Worm (Caenorhabditis elegans) whole organism, dauer: ENCODE measurements around the gene cdka-1.

Experiments used
- unc-62 ChIP-seq: sonication (generic microtip); optimal IDR thresholded peaks from 2 replicates; lab custom pipeline; 2017; ENCODE audit warnings: missing biosample characterization, missing genetic modification reagents, missing genetic modification characterization

Gene cdka-1

DNA sequence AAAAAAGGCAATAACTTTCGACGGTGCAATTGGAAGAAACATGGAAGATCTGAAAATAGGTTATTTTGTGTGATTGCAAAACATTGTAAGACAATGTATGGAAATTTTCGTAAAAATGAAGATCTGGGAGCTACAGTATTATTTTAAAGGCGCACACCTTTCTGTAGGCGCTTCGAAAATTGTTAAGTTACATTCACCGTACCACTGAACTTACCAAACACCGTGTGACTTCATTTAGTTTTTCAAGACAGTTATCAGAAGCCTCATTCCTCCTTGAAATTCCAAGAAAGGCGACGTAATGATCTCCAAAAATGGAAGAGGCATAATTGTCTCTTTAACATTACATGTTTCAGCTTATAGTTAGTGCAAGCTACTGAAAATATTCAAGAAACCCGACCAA, 4.7 kb upstream of the cdka-1 start:
- no peak for TF ChIP-seq unc-62 (GFP tag; lab: Kevin White, UChicago)

- TF ChIP-seq unc-62 (GFP tag; lab: Kevin White, UChicago), result no peak
Observed at ce11 chrIII:4655402-4655801, 3.2 kb upstream of the cdka-1 start, which contains the start of gene T23F11.2. Gene T23F11.2 (minus strand): TSS chrIII:4655502.

DNA sequence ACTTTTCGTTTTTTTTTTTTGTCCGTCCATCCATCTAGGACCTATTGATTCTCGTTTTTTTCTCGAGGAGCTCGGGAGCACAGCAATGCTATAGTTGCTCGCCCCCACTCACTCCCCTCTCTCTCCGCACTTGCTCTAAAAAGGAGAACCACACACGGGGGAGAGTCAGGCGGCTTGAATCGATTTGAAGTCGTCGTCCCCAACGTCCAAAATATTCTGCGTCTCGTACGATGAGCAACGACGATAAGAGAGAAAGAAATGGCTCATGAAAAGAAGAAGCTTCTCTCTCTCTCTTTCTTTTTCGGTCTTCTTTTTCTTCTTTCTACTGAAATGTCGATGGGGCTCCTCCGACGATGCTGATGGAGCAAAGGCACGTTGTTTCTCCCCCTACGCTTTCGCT, 2.2 kb upstream of the cdka-1 start:
- no peak for TF ChIP-seq unc-62 (GFP tag; lab: Kevin White, UChicago)

- TF ChIP-seq unc-62 (GFP tag; lab: Kevin White, UChicago), result no peak
Observed at ce11 chrIII:4657386-4657785, 1.2 kb upstream of the cdka-1 start.

DNA sequence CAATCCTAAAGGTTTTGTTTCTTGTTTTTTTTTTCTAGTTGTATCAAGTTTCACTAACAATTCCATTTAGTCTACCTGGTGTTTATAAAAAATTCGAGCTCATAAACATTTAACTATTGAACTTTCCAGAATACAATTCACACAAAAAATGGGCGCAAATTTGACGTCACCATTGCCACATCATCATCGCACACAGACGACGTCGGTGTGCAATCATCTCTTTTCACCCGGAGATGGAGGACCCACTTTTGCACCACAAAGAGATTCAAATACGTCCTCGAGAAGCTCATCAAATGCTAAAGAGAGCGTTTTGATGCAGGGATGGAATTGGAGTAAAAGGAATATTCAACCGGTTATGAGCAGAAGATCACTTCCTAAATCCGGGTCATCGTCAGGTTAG, 832 bp downstream of the cdka-1 start:
- no peak for TF ChIP-seq unc-62 (GFP tag; lab: Kevin White, UChicago)

DNA sequence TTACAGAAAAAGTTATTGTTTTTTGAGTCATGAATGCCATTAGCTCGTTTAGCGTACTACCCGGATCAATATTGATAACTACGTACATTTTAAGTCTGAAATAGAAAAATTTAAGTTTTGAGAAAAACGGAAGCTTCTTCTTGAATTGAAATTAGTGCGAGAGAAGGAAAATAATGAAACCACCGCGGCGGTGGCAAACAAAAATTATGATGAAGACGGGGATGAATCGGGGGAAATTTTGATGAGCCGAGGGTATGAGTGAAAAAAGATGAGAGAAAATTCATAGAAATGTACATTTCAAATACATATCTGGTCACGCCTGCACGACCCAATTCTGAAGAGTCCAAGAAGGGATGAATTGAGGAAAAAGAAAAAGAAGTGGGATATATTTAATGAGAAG, 6.7 kb downstream of the cdka-1 start, which contains the start of gene T23F11.4:
Gene T23F11.4, minus strand, starts transcription at position 101 of the 400 bp plus-strand sequence.
- no peak for TF ChIP-seq unc-62 (GFP tag; lab: Kevin White, UChicago)

ce11 chrIII:4666753-4667400, 8.3 kb downstream of the cdka-1 start:
- TF ChIP-seq unc-62 (GFP tag; lab: Kevin White, UChicago), result no peak

DNA sequence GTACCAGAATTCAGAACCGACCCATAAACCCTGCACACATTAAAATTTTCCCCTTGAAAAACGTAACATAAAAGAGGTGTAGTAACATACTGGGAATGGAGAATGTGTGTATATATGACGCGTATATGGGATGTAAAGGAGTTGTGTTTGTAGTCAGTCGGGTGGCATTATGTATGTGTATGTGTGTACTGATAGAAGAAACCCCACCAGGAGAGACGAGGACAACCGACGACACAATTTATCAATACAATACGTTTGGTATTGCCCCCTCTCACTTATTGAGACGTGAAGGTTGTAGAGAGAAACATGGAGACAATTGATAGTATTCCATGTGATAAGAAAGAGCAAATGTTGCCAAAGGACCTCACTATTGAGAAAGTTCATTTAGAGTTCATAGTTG, 9.5 kb downstream of the cdka-1 start:
- TF ChIP-seq unc-62 (GFP tag; lab: Kevin White, UChicago), result no peak

ce11 chrIII:4671491-4671890, 12.9 kb downstream of the cdka-1 start, which contains the start of gene T23F11.11:
Gene T23F11.11 (minus strand): TSS chrIII:4671591.
- TF ChIP-seq unc-62 (GFP tag; lab: Kevin White, UChicago), result no peak

DNA sequence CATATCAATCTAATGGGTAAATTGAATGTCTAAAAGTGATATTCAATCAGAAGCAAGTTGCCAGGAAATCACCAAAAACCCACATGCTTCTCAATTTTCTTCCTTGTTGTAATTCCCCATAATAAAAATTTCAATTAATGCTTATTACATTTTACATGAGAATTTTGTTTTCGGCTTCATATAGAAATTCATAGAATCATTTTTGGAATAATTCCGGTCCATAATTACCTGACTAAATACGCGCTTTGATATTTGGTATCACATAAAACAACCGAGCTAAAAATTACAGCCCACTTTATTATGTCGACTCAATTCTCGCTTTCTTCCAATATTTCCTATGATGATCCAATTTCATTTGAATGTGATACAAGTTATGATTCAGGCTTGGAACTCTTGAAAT, 13.4 kb downstream of the cdka-1 start, which contains the start of gene srg-13:
Gene srg-13, plus strand, starts transcription at position 301 of the 400 bp plus-strand sequence.
- TF ChIP-seq unc-62 (GFP tag; lab: Kevin White, UChicago), result no peak

DNA sequence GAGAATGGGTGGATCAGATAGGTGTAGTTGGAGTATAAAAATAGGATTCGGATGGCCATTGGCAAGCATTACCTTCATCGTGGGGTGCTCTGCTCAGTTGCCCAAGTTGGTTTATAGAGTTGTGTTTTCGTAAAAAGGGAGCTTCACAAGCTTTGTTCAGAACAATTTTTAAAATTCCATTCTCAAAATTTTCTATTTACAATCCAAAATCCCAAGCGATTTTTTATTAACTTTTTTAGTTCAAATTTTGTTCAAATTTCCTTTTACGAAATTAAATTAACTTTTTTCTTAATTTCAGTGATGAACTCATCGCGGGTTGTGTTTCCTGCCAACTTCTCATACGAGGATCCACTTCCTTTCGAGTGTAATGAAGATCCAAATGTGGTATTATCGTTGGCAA, 18.9 kb downstream of the cdka-1 start, which contains the start of gene srg-10:
Gene srg-10, plus strand, starts transcription at position 301 of the 400 bp plus-strand sequence.
- TF ChIP-seq unc-62 (GFP tag; lab: Kevin White, UChicago), result no peak

ce11 chrIII:4679963-4680484, 21.4 kb downstream of the cdka-1 start, which contains the start of gene srg-11:
Gene srg-11 (plus strand): TSS chrIII:4680013.
- no peak for TF ChIP-seq unc-62 (GFP tag; lab: Kevin White, UChicago)

DNA sequence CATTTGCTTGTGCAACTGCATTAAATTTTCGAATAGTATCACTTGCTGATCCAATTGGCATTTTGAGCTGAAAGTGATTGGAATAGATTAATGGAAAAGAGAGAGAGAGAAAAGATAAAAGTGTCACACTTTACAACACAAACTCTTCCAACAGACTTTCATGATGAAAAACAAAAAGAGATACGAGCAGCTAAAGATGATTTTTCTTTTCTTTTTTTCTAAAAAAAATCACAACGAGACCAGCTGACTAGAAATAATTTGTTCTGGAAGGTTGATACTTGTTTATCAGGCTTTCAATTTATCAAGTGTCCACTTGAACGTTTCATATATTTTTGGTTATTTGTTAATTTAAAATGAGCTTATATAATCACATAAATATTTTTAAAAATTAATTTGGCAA, 28.5 kb downstream of the cdka-1 start:
- no peak for TF ChIP-seq unc-62 (GFP tag; lab: Kevin White, UChicago)

DNA sequence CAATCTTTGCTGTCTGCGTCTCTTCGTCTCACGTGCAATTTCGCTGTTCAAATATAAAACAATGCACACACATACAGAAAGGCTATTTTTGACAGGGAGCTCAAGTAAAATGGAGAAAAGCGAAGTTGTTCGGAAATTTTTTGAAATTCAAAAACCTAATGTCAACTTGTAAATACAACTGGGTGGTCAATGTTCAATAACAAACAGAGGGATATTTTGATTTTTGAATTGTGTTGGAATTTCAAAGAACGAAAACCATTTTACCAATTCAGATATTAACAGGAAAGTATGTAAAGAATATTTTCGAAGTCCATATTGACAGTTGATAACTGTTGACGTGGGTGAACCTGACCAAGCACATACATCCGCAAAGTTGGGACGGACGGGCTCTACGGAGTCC, 29.8 kb downstream of the cdka-1 start, which contains the start of gene tag-243:
Gene tag-243, minus strand, starts transcription at position 101 of the 400 bp plus-strand sequence.
- TF ChIP-seq unc-62 (GFP tag; lab: Kevin White, UChicago), result no peak

ce11 chrIII:4688965-4689364, 30.4 kb downstream of the cdka-1 start, which contains the start of gene ppat-1:
Gene ppat-1 (plus strand): TSS chrIII:4689280.
- TF ChIP-seq unc-62 (GFP tag; lab: Kevin White, UChicago), result no peak

DNA sequence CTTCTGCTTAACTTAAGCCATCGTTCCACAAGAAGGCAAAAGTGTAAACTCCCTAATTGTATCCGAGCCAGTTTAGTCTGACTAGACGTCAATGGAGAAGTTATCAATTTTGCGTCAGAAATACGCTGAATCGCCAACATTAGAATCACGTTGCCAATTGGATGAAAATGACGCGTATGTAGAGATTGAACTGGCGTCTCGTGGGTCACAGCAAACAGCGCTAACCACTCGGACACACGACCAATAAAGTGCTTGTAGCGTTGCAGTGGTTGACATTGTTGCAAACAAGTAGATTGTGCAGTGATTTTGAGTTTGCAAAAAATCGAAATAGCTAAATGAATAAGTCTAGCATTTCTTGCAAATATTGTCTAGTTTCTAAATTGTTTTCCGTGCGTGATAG, 31.0 kb downstream of the cdka-1 start:
- no peak for TF ChIP-seq unc-62 (GFP tag; lab: Kevin White, UChicago)

- no peak for TF ChIP-seq unc-62 (GFP tag; lab: Kevin White, UChicago)
Observed at ce11 chrIII:4693281-4693680, 34.7 kb downstream of the cdka-1 start, which contains the start of gene nifk-1. Gene nifk-1 (minus strand): TSS chrIII:4693307.
